Fruit fly (Drosophila melanogaster): ENCODE results near the gene CG44428.

DNA sequence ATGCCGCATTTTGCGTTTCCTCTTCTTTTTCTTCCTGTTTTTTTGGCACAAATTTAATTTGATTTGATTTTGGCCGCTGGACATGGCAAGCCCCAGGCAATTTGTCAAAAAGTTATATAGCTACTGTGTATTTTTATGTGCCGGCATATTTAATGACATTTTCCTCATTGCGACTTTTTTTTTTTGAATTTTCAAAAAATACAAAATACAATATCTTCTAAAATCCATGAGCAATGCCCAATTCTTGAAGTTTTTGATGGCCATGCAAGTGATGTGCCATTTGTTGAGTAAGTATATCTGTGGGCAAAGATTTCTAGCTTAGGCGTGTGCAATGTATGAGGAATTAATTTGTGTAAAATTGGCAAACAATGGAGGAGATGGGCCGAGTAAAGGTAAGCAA is 25.7 kb upstream of the CG44428 start, which contains the start of gene CG11816:
- TF ChIP-seq Sin3A (optimal IDR thresholded peaks at IDR 0.05) (no peak), h (optimal IDR thresholded peaks at IDR 0.05) (no peak), ttk (optimal IDR thresholded peaks at IDR 0.05) (no peak), psq (optimal IDR thresholded peaks at IDR 0.05) (no peak), insv (optimal IDR thresholded peaks at IDR 0.05) (no peak), Myc (optimal IDR thresholded peaks at IDR 0.05) (no peak)

All from Kc167 (cell line).